Fruit fly (Drosophila melanogaster) whole organism, wandering third instar larva: ENCODE results near the gene CG4080.
A peak's percentile ranks its signal among the peaks of the same experiment; 100 is the strongest.

Experiments
- CG32264 ChIP-seq: fragments of 200-800 bp; sonication (Bioruptor generic); optimal IDR thresholded peaks from 2 replicates; lab custom pipeline; 2016; ENCODE audit warnings: missing biosample characterization, missing genetic modification characterization
- CG9705 ChIP-seq: fragments of 200-800 bp; sonication (Bioruptor generic); optimal IDR thresholded peaks from 2 replicates; lab custom pipeline; 2018; ENCODE audit warnings: missing biosample characterization, mild to moderate bottlenecking, missing genetic modification characterization
- CrebA ChIP-seq: fragments of 200-800 bp; sonication (Bioruptor generic); optimal IDR thresholded peaks from 2 replicates; lab custom pipeline; 2016; ENCODE audit warnings: missing biosample characterization, mild to moderate bottlenecking, missing genetic modification characterization, borderline replicate concordance
- Dif ChIP-seq: fragments of 200-275, 200-300 bp; sonication (Bioruptor generic); optimal IDR thresholded peaks from 2 replicates; lab custom pipeline; 2018; ENCODE audit warnings: missing biosample characterization, missing genetic modification characterization; ENCODE audit not compliant: partially characterized antibody
- GATAd ChIP-seq: sonication (Bioruptor generic); optimal IDR thresholded peaks from 2 replicates; lab custom pipeline; 2016; ENCODE audit warnings: missing biosample characterization, missing genetic modification characterization
- HLH106 ChIP-seq: fragments of 200-800 bp; optimal IDR thresholded peaks from 3 replicates; lab custom pipeline; 2019; ENCODE audit warnings: missing biosample characterization, mild to moderate bottlenecking, missing genetic modification characterization, moderate library complexity
- Hnf4 ChIP-seq: fragments of 200-800 bp; sonication (Bioruptor generic); optimal IDR thresholded peaks from 2 replicates; lab custom pipeline; 2016; ENCODE audit warnings: missing biosample characterization, mild to moderate bottlenecking, missing genetic modification characterization
- Hr78 ChIP-seq: fragments of >200 bp; optimal IDR thresholded peaks from 2 replicates; lab custom pipeline; 2017; ENCODE audit warnings: missing biosample characterization, missing genetic modification characterization
- Hr83 ChIP-seq: fragments of 200-300 bp; sonication (Bioruptor generic); optimal IDR thresholded peaks from 2 replicates; lab custom pipeline; 2016; ENCODE audit warnings: missing biosample characterization, mild to moderate bottlenecking, missing genetic modification characterization, moderate library complexity; ENCODE audit not compliant: poor library complexity, severe bottlenecking
- Jra ChIP-seq: sonication (Bioruptor generic); optimal IDR thresholded peaks from 2 replicates; lab custom pipeline; 2016; ENCODE audit warnings: missing biosample characterization, missing genetic modification characterization
- Mio ChIP-seq: sonication (Bioruptor generic); optimal IDR thresholded peaks from 2 replicates; lab custom pipeline; 2016; ENCODE audit warnings: missing biosample characterization, missing genetic modification characterization
- Myc ChIP-seq: fragments of >200 bp; optimal IDR thresholded peaks from 2 replicates; lab custom pipeline; 2017
- N ChIP-seq: fragments of >200 bp; optimal IDR thresholded peaks from 2 replicates; lab custom pipeline; 2018; ENCODE audit warnings: missing biosample characterization, missing external identifiers, missing genetic modification characterization
- OdsH ChIP-seq: fragments of 200-800 bp; sonication (Bioruptor generic); optimal IDR thresholded peaks from 2 replicates; lab custom pipeline; 2016; ENCODE audit warnings: missing biosample characterization, mild to moderate bottlenecking, missing genetic modification characterization
- Rel ChIP-seq, 2 experiments: fragments of 200-800 bp; sonication (Bioruptor generic) in 1 of 2; optimal IDR thresholded peaks; 2 replicates in 1 of 2; 3 replicates in 1 of 2; lab custom pipeline; 2016 to 2019; ENCODE audit warnings: mild to moderate bottlenecking in 2 of 2, missing biosample characterization in 2 of 2, missing genetic modification characterization in 2 of 2, moderate library complexity in 1 of 2
- Sp1 ChIP-seq: fragments of 200-800 bp; sonication (Bioruptor generic); optimal IDR thresholded peaks from 3 replicates; lab custom pipeline; 2019; ENCODE audit warnings: missing biosample characterization, mild to moderate bottlenecking, missing genetic modification characterization, moderate library complexity
- Vsx2 ChIP-seq: fragments of 200-300, 225-300 bp; sonication (Bioruptor generic); optimal IDR thresholded peaks from 2 replicates; lab custom pipeline; 2018; ENCODE audit warnings: missing biosample characterization, missing genetic modification characterization; ENCODE audit not compliant: partially characterized antibody
- br ChIP-seq: fragments of 200-800 bp; sonication (Bioruptor generic); optimal IDR thresholded peaks from 2 replicates; lab custom pipeline; 2016; ENCODE audit warnings: missing biosample characterization, missing genetic modification characterization
- brk ChIP-seq: fragments of 200-800 bp; sonication (Bioruptor generic); optimal IDR thresholded peaks from 2 replicates; lab custom pipeline; 2016; ENCODE audit warnings: missing biosample characterization, mild to moderate bottlenecking, missing genetic modification characterization
- dl ChIP-seq, 2 experiments: fragments of 175-275, 200-275 bp in 1 of 2; fragments of 200-275 bp in 1 of 2; sonication (Bioruptor generic); optimal IDR thresholded peaks; lab custom pipeline; 2018; ENCODE audit warnings: mild to moderate bottlenecking in 2 of 2, missing biosample characterization in 2 of 2, missing genetic modification characterization in 2 of 2, moderate library complexity in 2 of 2; ENCODE audit not compliant: partially characterized antibody in 2 of 2, insufficient read depth in 1 of 2
- dmrt93B ChIP-seq: fragments of 200-800 bp; sonication (Bioruptor generic); optimal IDR thresholded peaks from 2 replicates; lab custom pipeline; 2018; ENCODE audit warnings: missing biosample characterization, mild to moderate bottlenecking, missing genetic modification characterization
- dsf ChIP-seq: sonication (Bioruptor generic); optimal IDR thresholded peaks from 2 replicates; lab custom pipeline; 2016; ENCODE audit warnings: missing biosample characterization, missing genetic modification characterization, borderline replicate concordance
- ey ChIP-seq: fragments of 200-800 bp; sonication (Bioruptor generic); optimal IDR thresholded peaks from 2 replicates; lab custom pipeline; 2016; ENCODE audit warnings: missing biosample characterization, missing genetic modification characterization
- foxo ChIP-seq, 2 experiments: fragments of 200-800 bp; sonication (Bioruptor generic); optimal IDR thresholded peaks; 2 replicates in 1 of 2; 3 replicates in 1 of 2; lab custom pipeline; 2016 to 2017; ENCODE audit warnings: missing biosample characterization in 2 of 2, missing genetic modification characterization in 2 of 2
- jim ChIP-seq: fragments of 175-275, 200-325 bp; sonication (Bioruptor generic); optimal IDR thresholded peaks from 2 replicates; lab custom pipeline; 2016; ENCODE audit warnings: missing biosample characterization, mild to moderate bottlenecking, missing genetic modification characterization
- lola ChIP-seq: fragments of >200 bp; optimal IDR thresholded peaks from 2 replicates; lab custom pipeline; 2017; ENCODE audit warnings: missing biosample characterization, missing genetic modification characterization
- psq ChIP-seq: fragments of 200-800 bp; sonication (Bioruptor generic); optimal IDR thresholded peaks from 3 replicates; lab custom pipeline; 2017; ENCODE audit warnings: missing biosample characterization, mild to moderate bottlenecking, missing genetic modification characterization, moderate library complexity
- rgr ChIP-seq: fragments of 200-800 bp; sonication (Bioruptor generic); optimal IDR thresholded peaks from 3 replicates; lab custom pipeline; 2016; ENCODE audit warnings: missing biosample characterization, mild to moderate bottlenecking, missing genetic modification characterization
- sage ChIP-seq: fragments of 200-800 bp; sonication (Bioruptor generic); optimal IDR thresholded peaks from 2 replicates; lab custom pipeline; 2016; ENCODE audit warnings: missing biosample characterization, mild to moderate bottlenecking, missing genetic modification characterization
- sv ChIP-seq: fragments of 200-800 bp; sonication (Bioruptor generic); optimal IDR thresholded peaks from 3 replicates; lab custom pipeline; 2016; ENCODE audit warnings: missing biosample characterization, missing genetic modification characterization
- woc ChIP-seq: sonication (Bioruptor generic); optimal IDR thresholded peaks from 2 replicates; lab custom pipeline; 2016; ENCODE audit warnings: missing biosample characterization, mild to moderate bottlenecking, missing genetic modification characterization

CG4080 gene

dm6 chr3L:9368665-9369064 is 30.4 kb downstream of the CG4080 start:
- TF ChIP-seq dmrt93B (GFP tag; lab: Kevin White, UChicago) (no peak), dl (GFP tag; optimal IDR thresholded peaks at IDR 0.05; lab: Kevin White, UChicago; ENCODE audit: insufficient read depth in 1 of 2, partially characterized antibody in 2 of 2) (no peak), Sp1 (GFP tag; lab: Kevin White, UChicago) (no peak), Hnf4 (GFP tag; lab: Kevin White, UChicago) (no peak), CG32264 (GFP tag; lab: Kevin White, UChicago) (no peak), jim (GFP tag; lab: Kevin White, UChicago) (no peak), ey (GFP tag; lab: Kevin White, UChicago) (no peak), Dif (GFP tag; lab: Kevin White, UChicago) (no peak), dsf (GFP tag; lab: Kevin White, UChicago) (no peak), Jra (GFP tag; lab: Kevin White, UChicago) (no peak), br (no peak), sv (GFP tag; lab: Kevin White, UChicago) (no peak)

DNA sequence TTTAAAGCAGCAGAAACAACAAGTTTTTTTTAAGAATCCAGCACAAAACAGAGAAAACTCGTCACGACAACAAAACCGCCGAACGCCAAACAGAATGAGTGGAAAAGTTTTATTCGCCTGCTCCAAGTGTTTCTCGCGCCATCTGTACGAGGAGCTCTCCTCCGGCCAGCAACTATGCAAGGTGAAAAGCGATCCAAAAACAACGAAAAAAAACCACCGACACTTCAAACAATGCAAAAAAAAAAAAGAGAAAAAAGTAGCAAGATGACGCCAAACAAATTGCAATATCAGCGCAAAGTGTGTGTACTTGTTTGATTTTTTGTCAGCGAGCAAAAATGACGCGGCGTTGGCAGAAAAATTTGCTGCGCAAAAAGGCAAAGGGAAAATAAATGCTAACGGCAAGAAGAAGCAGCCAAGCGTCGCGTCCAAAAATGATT is 31.6 kb downstream of the CG4080 start:
- TF ChIP-seq CG9705 (GFP tag; lab: Kevin White, UChicago) = no peak
- no peak for TF ChIP-seq woc (GFP tag; lab: Kevin White, UChicago)
- TF ChIP-seq Rel (GFP tag; optimal IDR thresholded peaks at IDR 0.05; lab: Kevin White, UChicago) = no peak
- peak; percentile 88 for TF ChIP-seq Rel (tag; optimal IDR thresholded peaks at IDR 0.05; lab: Kevin White, UChicago)
- TF ChIP-seq Sp1 (GFP tag; lab: Kevin White, UChicago) = peak; percentile 22

DNA sequence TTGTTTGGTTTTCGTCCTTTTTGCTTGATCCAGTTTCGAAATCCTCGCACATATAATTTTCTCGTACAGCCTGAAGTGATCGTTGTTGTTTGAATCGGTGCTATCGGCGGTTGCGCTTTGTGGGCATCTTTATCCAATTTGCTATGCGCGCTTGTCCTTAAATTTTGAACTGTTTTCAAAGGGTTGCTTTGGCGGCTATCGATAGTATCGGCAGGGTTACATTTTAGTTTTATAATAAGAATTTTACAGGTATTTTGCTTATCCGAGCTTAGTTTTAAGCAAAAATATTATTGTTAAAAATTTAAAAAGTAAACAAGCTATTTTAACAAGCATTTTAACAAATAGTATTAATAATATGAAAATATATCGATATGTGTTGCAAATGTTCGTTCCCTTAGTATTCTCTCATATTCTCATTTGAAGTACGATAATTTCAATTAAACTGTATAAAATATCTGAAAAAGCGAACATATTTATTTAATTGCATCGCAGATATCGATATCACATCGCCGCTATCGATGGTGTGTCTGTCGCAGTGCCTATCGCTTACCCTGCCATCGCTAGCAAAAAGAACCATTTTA is 32.1 kb downstream of the CG4080 start, which contains the start of the genes Klp67A and CG4452:
Gene Klp67A, minus strand, starts transcription at position 197 of the 581 bp plus-strand sequence.
Gene CG4452, plus strand, starts transcription at position 528 of the 581 bp plus-strand sequence.
- peak; percentile 9 for TF ChIP-seq OdsH
- peak; percentile 59 for TF ChIP-seq dsf (GFP tag; lab: Kevin White, UChicago)
- TF ChIP-seq HLH106 (tag; lab: Kevin White, UChicago) = peak; percentile 41
- TF ChIP-seq br = no peak
- peak; percentile 99 for TF ChIP-seq psq (GFP tag; lab: Kevin White, UChicago)
- peak; percentile 48 for TF ChIP-seq Hnf4 (GFP tag; lab: Kevin White, UChicago)
- peak; percentile 20 for TF ChIP-seq Myc (lab: Kevin White, UChicago)
- no peak for TF ChIP-seq lola (GFP tag; lab: Kevin White, UChicago)
- TF ChIP-seq foxo (GFP tag; optimal IDR thresholded peaks at IDR 0.05; lab: Kevin White, UChicago) = peak in 1 of 2 experiments; percentile 64
- no peak for TF ChIP-seq Hr78 (GFP tag; lab: Kevin White, UChicago)
- no peak for TF ChIP-seq brk (GFP tag; lab: Kevin White, UChicago)
- no peak for TF ChIP-seq jim (GFP tag; lab: Kevin White, UChicago)
- no peak for TF ChIP-seq Vsx2 (GFP tag; lab: Kevin White, UChicago)
- TF ChIP-seq Hr83 (GFP tag; lab: Kevin White, UChicago) = peak; percentile 15
- no peak for TF ChIP-seq Sp1 (GFP tag; lab: Kevin White, UChicago)
- TF ChIP-seq CG9705 (GFP tag; lab: Kevin White, UChicago) = peak; percentile 24
- peak; percentile 20 for TF ChIP-seq ey (GFP tag; lab: Kevin White, UChicago)
- no peak for TF ChIP-seq Mio (GFP tag; lab: Kevin White, UChicago)
- TF ChIP-seq N (GFP tag; lab: Kevin White, UChicago) = no peak
- no peak for TF ChIP-seq GATAd (GFP tag; lab: Kevin White, UChicago)
- TF ChIP-seq Jra (GFP tag; lab: Kevin White, UChicago) = peak; percentile 68
- no peak for TF ChIP-seq dl (GFP tag; optimal IDR thresholded peaks at IDR 0.05; lab: Kevin White, UChicago; ENCODE audit: insufficient read depth in 1 of 2, partially characterized antibody in 2 of 2)
- no peak for TF ChIP-seq woc (GFP tag; lab: Kevin White, UChicago)
- TF ChIP-seq rgr = peak; percentile 40

DNA sequence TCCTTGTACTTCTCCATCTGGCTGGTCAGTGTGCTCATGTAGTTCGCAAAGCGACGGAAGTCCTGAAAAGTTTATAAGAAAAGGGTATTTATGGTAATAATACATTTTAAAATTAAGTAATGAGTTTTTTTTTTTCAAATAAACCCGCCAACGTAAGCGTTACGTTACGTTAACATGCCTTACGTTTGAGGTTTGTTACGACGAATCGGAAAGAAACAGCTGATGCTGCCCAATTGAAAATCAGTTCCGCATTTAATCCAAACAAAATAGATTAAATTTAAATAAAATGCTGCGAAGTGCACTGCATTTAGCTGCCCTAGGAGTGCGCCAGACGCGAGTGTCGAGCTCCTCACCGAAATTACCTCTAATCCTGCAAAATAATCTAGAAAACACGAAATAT is 34.9 kb downstream of the CG4080 start, which contains the start of gene mRRF1:
Gene mRRF1, plus strand, starts transcription at position 220 of the 400 bp plus-strand sequence.
- no peak for TF ChIP-seq Rel (GFP tag; optimal IDR thresholded peaks at IDR 0.05; lab: Kevin White, UChicago)
- TF ChIP-seq Rel (tag; optimal IDR thresholded peaks at IDR 0.05; lab: Kevin White, UChicago) = no peak
- no peak for TF ChIP-seq CrebA (GFP tag; lab: Kevin White, UChicago)
- no peak for TF ChIP-seq woc (GFP tag; lab: Kevin White, UChicago)
- no peak for TF ChIP-seq CG9705 (GFP tag; lab: Kevin White, UChicago)
- TF ChIP-seq N (GFP tag; lab: Kevin White, UChicago) = no peak
- TF ChIP-seq sage (GFP tag; lab: Kevin White, UChicago) = peak; percentile 27
- no peak for TF ChIP-seq dsf (GFP tag; lab: Kevin White, UChicago)
